Worm (Caenorhabditis elegans) whole organism, mixed stage, embryonic: ENCODE results near the gene F10E9.10.

Experiments used
- ces-1 ChIP-seq: fragments of 150-350 bp; optimal IDR thresholded peaks from 2 replicates; lab custom pipeline; 2014; ENCODE audit warnings: missing biosample characterization, missing genetic modification reagents, missing genetic modification characterization
- elt-3 ChIP-seq: fragments of 150-350 bp; optimal IDR thresholded peaks from 2 replicates; lab custom pipeline; 2014; ENCODE audit warnings: missing biosample characterization, missing genetic modification characterization
- lin-13 ChIP-seq: fragments of 150-350 bp; optimal IDR thresholded peaks from 2 replicates; lab custom pipeline; 2014; ENCODE audit warnings: missing biosample characterization, missing genetic modification characterization
- nhr-12 ChIP-seq: fragments of 150-350 bp; optimal IDR thresholded peaks from 2 replicates; lab custom pipeline; 2014; ENCODE audit warnings: missing biosample characterization, missing genetic modification characterization
- nhr-237 ChIP-seq: fragments of 150-350 bp; optimal IDR thresholded peaks from 2 replicates; lab custom pipeline; 2014; ENCODE audit warnings: missing biosample characterization, missing genetic modification characterization
- pha-4 ChIP-seq: fragments of 150-350 bp; optimal IDR thresholded peaks from 2 replicates; lab custom pipeline; 2018; ENCODE audit warnings: missing biosample characterization, missing genetic modification reagents, missing genetic modification characterization
- tbx-8 ChIP-seq: fragments of 200-800 bp; sonication (Bioruptor generic); optimal IDR thresholded peaks from 2 replicates; lab custom pipeline; 2018; ENCODE audit warnings: mild to moderate bottlenecking, missing genetic modification characterization, moderate library complexity, missing compliant biosample characterization
- unc-39 ChIP-seq: fragments of 150-350 bp; optimal IDR thresholded peaks from 2 replicates; lab custom pipeline; 2014; ENCODE audit warnings: missing biosample characterization, missing genetic modification characterization

DNA sequence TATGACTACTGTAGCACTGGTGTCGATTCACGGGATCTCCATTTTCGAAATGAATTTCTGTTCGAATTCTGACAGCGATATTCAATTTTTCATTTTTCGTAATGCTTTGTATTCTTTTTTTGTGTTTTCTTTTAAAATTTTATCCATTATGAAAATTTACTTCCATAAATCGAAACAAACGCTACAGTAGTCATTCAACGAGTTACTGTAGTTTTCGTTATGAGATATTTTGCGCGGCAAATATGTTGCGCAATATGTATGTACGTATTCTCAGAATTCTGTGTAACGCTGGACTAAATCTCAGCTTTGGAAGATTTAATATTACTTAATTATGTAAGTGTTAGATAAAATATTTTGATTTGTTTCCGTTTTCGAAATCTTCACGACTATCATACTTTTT is 49.1 kb upstream of the F10E9.10 start:
- no peak for TF ChIP-seq lin-13 (tag; lab: Kevin White, UChicago)
- no peak for TF ChIP-seq nhr-12 (tag; lab: Kevin White, UChicago)
- no peak for TF ChIP-seq pha-4 (tag; lab: Kevin White, UChicago)
- TF ChIP-seq ces-1 (GFP tag; lab: Kevin White, UChicago): no peak
- TF ChIP-seq unc-39 (tag; lab: Kevin White, UChicago): no peak
- no peak for TF ChIP-seq tbx-8
- no peak for TF ChIP-seq nhr-237 (tag; lab: Kevin White, UChicago)
- no peak for TF ChIP-seq elt-3
